Worm (Caenorhabditis elegans) whole organism, midembryonic: ENCODE measurements around the gene col-117.

Experiments
- T22C8.4 ChIP-seq: fragments of 200-800 bp; sonication (Bioruptor generic); IDR thresholded peaks from 2 replicates; pipeline ENCODE4 v1.3.6; 2022; ENCODE audit warnings: missing genetic modification characterization, missing compliant biosample characterization
- cog-1 ChIP-seq: sonication (generic microtip); optimal IDR thresholded peaks from 2 replicates; lab custom pipeline; 2016; ENCODE audit warnings: missing genetic modification characterization, missing compliant biosample characterization
- flt-1 ChIP-seq: fragments of 200-800 bp; sonication (Bioruptor generic); IDR thresholded peaks from 2 replicates; pipeline ENCODE4 v1.3.6; 2022; ENCODE audit warnings: missing genetic modification characterization, missing compliant biosample characterization
- klf-2 ChIP-seq: fragments of 200-800 bp; sonication (Bioruptor generic); conservative IDR thresholded peaks from 2 replicates; pipeline ENCODE4 v1.3.6; 2022; ENCODE audit warnings: missing genetic modification reagents, missing genetic modification characterization, missing compliant biosample characterization
- med-1 ChIP-seq: sonication (generic microtip); optimal IDR thresholded peaks from 2 replicates; lab custom pipeline; 2017; ENCODE audit warnings: missing genetic modification characterization, mild to moderate bottlenecking, missing compliant biosample characterization, antibody characterized with exemption, missing genetic modification reagents; ENCODE audit not compliant: insufficient read depth
- ref-1 ChIP-seq: fragments of 200-800 bp; sonication (Bioruptor generic); conservative IDR thresholded peaks from 2 replicates; pipeline ENCODE4 v1.3.6; 2022; ENCODE audit warnings: missing genetic modification reagents, missing genetic modification characterization, missing compliant biosample characterization
- tab-1 ChIP-seq: fragments of 200-800 bp; sonication (Bioruptor generic); IDR thresholded peaks from 2 replicates; pipeline ENCODE4 v1.3.6; 2022; ENCODE audit warnings: missing genetic modification characterization, missing compliant biosample characterization
- ztf-23 ChIP-seq: fragments of 200-800 bp; sonication (Bioruptor generic); IDR thresholded peaks from 2 replicates; pipeline ENCODE4 v1.3.6; 2022; ENCODE audit warnings: missing genetic modification reagents, missing genetic modification characterization, missing compliant biosample characterization
- ztf-29 ChIP-seq: fragments of 200-800 bp; sonication (Bioruptor generic); IDR thresholded peaks from 2 replicates; pipeline ENCODE4 v1.3.6; 2022; ENCODE audit warnings: missing genetic modification reagents, missing genetic modification characterization, missing compliant biosample characterization

col-117 gene

ce11 chrIV:8824145-8824833 is at the start of gene col-117, which contains the start of gene col-3:
TSS of gene col-117 (minus strand) at chrIV:8824195.
TSS of gene col-3 (plus strand) at chrIV:8824783.
- no peak for TF ChIP-seq ztf-29
- TF ChIP-seq cog-1 (tag; lab: Kevin White, UChicago): no peak
- TF ChIP-seq med-1 (GFP tag; lab: Kevin White, UChicago): no peak
- no peak for TF ChIP-seq tab-1 (GFP tag; lab: Robert Waterston, UW)
- no peak for TF ChIP-seq flt-1
- no peak for TF ChIP-seq ztf-23 (GFP tag; lab: Robert Waterston, UW)
- no peak for TF ChIP-seq T22C8.4 (GFP tag; lab: Robert Waterston, UW)
- no peak for TF ChIP-seq ref-1 (GFP tag; lab: Robert Waterston, UW)
- TF ChIP-seq klf-2 (GFP tag; lab: Robert Waterston, UW): no peak

DNA sequence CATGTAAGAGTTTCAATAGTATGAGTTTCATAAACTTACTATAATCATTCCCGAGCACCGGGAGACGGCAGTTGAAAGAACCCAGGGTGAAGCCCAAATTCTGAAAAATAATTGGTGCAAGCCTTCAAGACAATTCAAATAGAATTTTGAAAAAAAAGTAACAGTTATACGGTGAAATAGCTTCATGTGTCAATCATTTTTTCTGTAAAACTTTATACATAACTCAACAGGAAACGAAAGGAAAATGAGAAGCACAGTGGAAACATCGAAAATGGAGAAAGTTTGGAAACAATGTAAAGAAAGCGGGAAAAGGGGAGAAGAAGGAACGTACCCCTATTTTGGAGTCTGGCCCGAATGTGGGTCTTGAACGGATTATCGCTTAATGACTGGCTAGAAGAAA is 49.0 kb upstream of the col-117 start, which contains the start of gene C09G9.3:
Gene C09G9.3 (minus strand): TSS at position 101 of the 400 bp plus-strand sequence.
- TF ChIP-seq ztf-23 (GFP tag; lab: Robert Waterston, UW) (no peak), flt-1 (no peak), med-1 (GFP tag; lab: Kevin White, UChicago) (no peak), ref-1 (GFP tag; lab: Robert Waterston, UW) (no peak), cog-1 (tag; lab: Kevin White, UChicago) (no peak), T22C8.4 (GFP tag; lab: Robert Waterston, UW) (no peak), ztf-29 (no peak), klf-2 (GFP tag; lab: Robert Waterston, UW) (no peak), tab-1 (GFP tag; lab: Robert Waterston, UW) (no peak)

- TF ChIP-seq flt-1: no peak
- TF ChIP-seq cog-1 (tag; lab: Kevin White, UChicago): no peak
- TF ChIP-seq T22C8.4 (GFP tag; lab: Robert Waterston, UW): no peak
- TF ChIP-seq ztf-23 (GFP tag; lab: Robert Waterston, UW): no peak
- TF ChIP-seq tab-1 (GFP tag; lab: Robert Waterston, UW): no peak
- TF ChIP-seq ref-1 (GFP tag; lab: Robert Waterston, UW): no peak
- TF ChIP-seq klf-2 (GFP tag; lab: Robert Waterston, UW): no peak
- TF ChIP-seq ztf-29: no peak
- TF ChIP-seq med-1 (GFP tag; lab: Kevin White, UChicago): no peak
Measured at ce11 chrIV:8869624-8870023, 45.6 kb upstream of the col-117 start, which contains the start of gene npp-23. TSS of gene npp-23 (minus strand) at chrIV:8869679.

ce11 chrIV:8867562-8867961 is 43.6 kb upstream of the col-117 start:
- TF ChIP-seq klf-2 (GFP tag; lab: Robert Waterston, UW) (no peak), tab-1 (GFP tag; lab: Robert Waterston, UW) (no peak), ztf-29 (no peak), ref-1 (GFP tag; lab: Robert Waterston, UW) (no peak), T22C8.4 (GFP tag; lab: Robert Waterston, UW) (no peak), med-1 (GFP tag; lab: Kevin White, UChicago) (no peak), cog-1 (tag; lab: Kevin White, UChicago) (no peak), ztf-23 (GFP tag; lab: Robert Waterston, UW) (no peak), flt-1 (no peak)

DNA sequence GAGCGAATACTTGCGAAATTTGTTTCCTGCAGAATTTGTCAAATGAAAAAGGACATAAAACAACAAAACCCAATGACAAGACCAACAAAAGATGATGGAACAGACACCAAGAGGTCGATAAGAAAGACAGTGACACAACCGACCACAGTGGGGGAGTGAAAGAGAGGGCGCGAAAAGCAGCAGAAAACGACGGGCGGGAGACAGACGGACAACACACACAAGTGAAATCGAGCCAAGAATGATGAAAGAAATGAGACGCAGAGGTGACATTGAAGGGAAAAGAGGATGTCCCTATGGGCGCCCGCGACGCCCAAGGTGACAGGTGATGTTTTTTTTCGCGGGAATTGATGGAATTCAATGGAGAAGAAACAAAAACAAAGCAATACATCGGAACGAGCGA is 42.1 kb upstream of the col-117 start:
- TF ChIP-seq ref-1 (GFP tag; lab: Robert Waterston, UW) (no peak), med-1 (GFP tag; lab: Kevin White, UChicago) (no peak), T22C8.4 (GFP tag; lab: Robert Waterston, UW) (no peak), flt-1 (no peak), tab-1 (GFP tag; lab: Robert Waterston, UW) (no peak)

- TF ChIP-seq cog-1 (tag; lab: Kevin White, UChicago) (no peak), ztf-29 (no peak), klf-2 (GFP tag; lab: Robert Waterston, UW) (no peak), tab-1 (GFP tag; lab: Robert Waterston, UW) (no peak), flt-1 (no peak), ztf-23 (GFP tag; lab: Robert Waterston, UW) (no peak), T22C8.4 (GFP tag; lab: Robert Waterston, UW) (no peak), med-1 (GFP tag; lab: Kevin White, UChicago) (no peak), ref-1 (GFP tag; lab: Robert Waterston, UW) (no peak)
Measured at ce11 chrIV:8865343-8865742, 41.3 kb upstream of the col-117 start, which contains the start of gene C09G9.1. TSS of gene C09G9.1 (minus strand) at chrIV:8865485.

- no peak for TF ChIP-seq flt-1
Measured at ce11 chrIV:8864672-8865071, 40.7 kb upstream of the col-117 start.

DNA sequence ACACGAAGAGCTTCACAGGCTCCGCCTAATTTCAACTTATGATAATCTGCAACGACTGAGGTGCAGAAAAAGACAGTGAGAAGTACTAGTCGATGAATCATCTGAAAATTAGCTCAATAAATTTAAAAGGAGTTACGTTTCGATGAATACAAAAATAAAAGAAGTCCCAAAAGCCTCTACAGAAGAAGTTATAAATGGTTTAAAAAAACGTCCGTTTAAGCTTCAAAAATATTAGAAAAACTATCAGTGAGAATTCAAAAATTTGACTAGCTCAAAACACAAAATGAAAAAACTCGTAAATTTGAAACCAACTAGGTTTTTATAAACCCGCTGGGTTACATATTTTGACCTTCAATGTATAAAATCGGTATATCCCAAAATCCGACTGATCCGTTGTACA is 32.0 kb upstream of the col-117 start, which contains the start of gene T11B7.5:
Gene T11B7.5 (minus strand): TSS at position 101 of the 400 bp plus-strand sequence.
- TF ChIP-seq med-1 (GFP tag; lab: Kevin White, UChicago) (no peak), T22C8.4 (GFP tag; lab: Robert Waterston, UW) (no peak), klf-2 (GFP tag; lab: Robert Waterston, UW) (no peak), ztf-29 (no peak), cog-1 (tag; lab: Kevin White, UChicago) (no peak), flt-1 (no peak), ztf-23 (GFP tag; lab: Robert Waterston, UW) (no peak), ref-1 (GFP tag; lab: Robert Waterston, UW) (no peak), tab-1 (GFP tag; lab: Robert Waterston, UW) (no peak)

DNA sequence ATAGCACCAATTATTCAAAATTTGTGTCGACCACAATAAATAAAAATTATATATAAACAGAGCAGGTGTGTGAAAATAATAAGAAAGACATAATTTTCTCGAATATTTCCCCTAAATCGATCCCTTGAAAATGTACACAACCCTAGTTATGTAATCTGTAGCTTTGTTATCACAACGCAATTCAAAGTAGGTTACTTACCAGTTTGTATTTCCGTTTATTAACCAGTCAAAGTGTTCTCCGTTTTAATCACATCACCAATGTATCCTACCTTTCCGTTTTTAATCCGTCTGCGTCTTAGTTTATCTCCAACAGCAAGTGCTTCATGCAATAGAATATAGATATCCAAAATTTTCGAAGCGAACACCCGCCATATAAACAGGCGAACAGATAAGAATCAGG is 29.3 kb upstream of the col-117 start:
- TF ChIP-seq klf-2 (GFP tag; lab: Robert Waterston, UW) (no peak), T22C8.4 (GFP tag; lab: Robert Waterston, UW) (no peak), med-1 (GFP tag; lab: Kevin White, UChicago) (no peak), ztf-29 (no peak)
